Fruit fly (Drosophila melanogaster) whole organism, embryonic: Measurements from ENCODE around the gene CG16984.

ENCODE experiments used
- Awh ChIP-seq: fragments of 200-800 bp; sonication (Bioruptor generic); IDR thresholded peaks from 2 replicates; pipeline ENCODE4, ENCODE4 v1.3.6; 2022; ENCODE audit warnings: missing biosample characterization, missing genetic modification characterization
- BtbVII ChIP-seq: fragments of 200-800 bp; sonication (Bioruptor generic); optimal IDR thresholded peaks from 3 replicates; lab custom pipeline; 2017; ENCODE audit warnings: missing biosample characterization, mild to moderate bottlenecking, missing genetic modification characterization
- CG10431 ChIP-seq: fragments of 200-800 bp; sonication (Bioruptor generic); optimal IDR thresholded peaks from 3 replicates; lab custom pipeline; 2018; ENCODE audit warnings: missing biosample characterization, mild to moderate bottlenecking, missing genetic modification characterization
- CG10543 ChIP-seq: fragments of 200-800 bp; sonication (Bioruptor generic); optimal IDR thresholded peaks from 3 replicates; lab custom pipeline; 2017; ENCODE audit warnings: missing biosample characterization, mild to moderate bottlenecking, missing genetic modification characterization, moderate library complexity
- CG11093 ChIP-seq: fragments of 200-800 bp; sonication (Bioruptor generic); IDR thresholded peaks from 3 replicates; pipeline ENCODE4 v1.3.6; 2022; ENCODE audit warnings: missing biosample characterization, missing genetic modification characterization
- CG12299 ChIP-seq: fragments of 200-800 bp; sonication (Bioruptor generic); optimal IDR thresholded peaks from 2 replicates; lab custom pipeline; 2018; ENCODE audit warnings: missing biosample characterization, mild to moderate bottlenecking, missing genetic modification characterization
- CG12769 ChIP-seq: fragments of 200-800 bp; sonication (Bioruptor generic); optimal IDR thresholded peaks from 2 replicates; lab custom pipeline; 2019; ENCODE audit warnings: missing biosample characterization, mild to moderate bottlenecking, missing genetic modification characterization, moderate library complexity
- CG14965 ChIP-seq: fragments of 200-800 bp; sonication (Bioruptor generic); optimal IDR thresholded peaks from 2 replicates; lab custom pipeline; 2016; ENCODE audit warnings: missing biosample characterization, missing genetic modification characterization, borderline replicate concordance
- CG1647 ChIP-seq: fragments of 200-800 bp; sonication (Bioruptor generic); optimal IDR thresholded peaks from 3 replicates; lab custom pipeline; 2016; ENCODE audit warnings: missing biosample characterization, missing genetic modification characterization
- CG17359 ChIP-seq: fragments of 200-800 bp; sonication (Bioruptor generic); optimal IDR thresholded peaks from 3 replicates; lab custom pipeline; 2018; ENCODE audit warnings: missing biosample characterization, mild to moderate bottlenecking, missing genetic modification characterization, moderate library complexity
- CG18262 ChIP-seq: fragments of 200-800 bp; optimal IDR thresholded peaks from 3 replicates; lab custom pipeline; 2019; ENCODE audit warnings: missing biosample characterization, mild to moderate bottlenecking, missing genetic modification characterization, moderate library complexity
- CG2120 ChIP-seq: fragments of 200-800 bp; sonication (Bioruptor generic); optimal IDR thresholded peaks from 3 replicates; lab custom pipeline; 2016; ENCODE audit warnings: missing biosample characterization, missing genetic modification characterization
- CG31388 ChIP-seq: fragments of 200-800 bp; sonication (Bioruptor generic); optimal IDR thresholded peaks from 2 replicates; lab custom pipeline; 2016; ENCODE audit warnings: missing biosample characterization, missing genetic modification characterization
- CG3163 ChIP-seq: fragments of 200-800 bp; sonication (Bioruptor generic); optimal IDR thresholded peaks from 3 replicates; lab custom pipeline; 2016; ENCODE audit warnings: missing biosample characterization, missing genetic modification characterization
- CG32532 ChIP-seq: fragments of 200-800 bp; sonication (Bioruptor generic); IDR thresholded peaks from 2 replicates; pipeline ENCODE4 v1.3.6; 2022; ENCODE audit warnings: missing biosample characterization, missing genetic modification characterization
- CG3281 ChIP-seq: fragments of 200-800 bp; sonication (Bioruptor generic); optimal IDR thresholded peaks from 3 replicates; lab custom pipeline; 2017; ENCODE audit warnings: missing biosample characterization, mild to moderate bottlenecking, missing genetic modification characterization
- CG3995 ChIP-seq: fragments of 200-800 bp; sonication (Bioruptor generic); optimal IDR thresholded peaks from 3 replicates; lab custom pipeline; 2016; ENCODE audit warnings: missing biosample characterization, missing genetic modification characterization
- CG4617 ChIP-seq: fragments of 200-800 bp; sonication (Bioruptor generic); optimal IDR thresholded peaks from 3 replicates; lab custom pipeline; 2016; ENCODE audit warnings: missing biosample characterization, missing genetic modification characterization, borderline replicate concordance
- CG7357 ChIP-seq: fragments of 200-800 bp; sonication (Bioruptor generic); IDR thresholded peaks from 3 replicates; pipeline ENCODE4 v1.3.6; 2022; ENCODE audit warnings: missing biosample characterization, missing genetic modification characterization
- CG7556 ChIP-seq: fragments of 200-800 bp; sonication (Bioruptor generic); optimal IDR thresholded peaks from 2 replicates; lab custom pipeline; 2017; ENCODE audit warnings: missing biosample characterization, mild to moderate bottlenecking, missing genetic modification characterization
- CG7928 ChIP-seq: fragments of 200-800 bp; sonication (Bioruptor generic); optimal IDR thresholded peaks from 2 replicates; lab custom pipeline; 2017; ENCODE audit warnings: missing biosample characterization, mild to moderate bottlenecking, missing genetic modification characterization
- CG8478 ChIP-seq: fragments of >200 bp; optimal IDR thresholded peaks from 2 replicates; lab custom pipeline; 2018
- CG9437 ChIP-seq: fragments of 200-800 bp; sonication (Bioruptor generic); optimal IDR thresholded peaks from 2 replicates; lab custom pipeline; 2018; ENCODE audit warnings: missing biosample characterization, mild to moderate bottlenecking, missing genetic modification characterization
- Dip3 ChIP-seq: fragments of 200-800 bp; sonication (Bioruptor generic); optimal IDR thresholded peaks from 3 replicates; lab custom pipeline; 2016; ENCODE audit warnings: missing biosample characterization, missing genetic modification characterization
- Doc2 ChIP-seq: fragments of 200-800 bp; sonication (Bioruptor generic); IDR thresholded peaks from 2 replicates; pipeline ENCODE4 v1.3.6; 2022; ENCODE audit warnings: missing biosample characterization, missing genetic modification characterization
- Drgx ChIP-seq: fragments of 200-800 bp; sonication (Bioruptor generic); IDR thresholded peaks from 2 replicates; pipeline ENCODE4 v1.3.6; 2022; ENCODE audit warnings: missing biosample characterization, missing genetic modification characterization
- Elba2 ChIP-seq: fragments of 200-800 bp; sonication (Bioruptor generic); optimal IDR thresholded peaks from 3 replicates; lab custom pipeline; 2016; ENCODE audit warnings: missing biosample characterization, missing genetic modification characterization
- Ets97D ChIP-seq: fragments of 200-800 bp; sonication (Bioruptor generic); optimal IDR thresholded peaks from 3 replicates; lab custom pipeline; 2016; ENCODE audit warnings: missing biosample characterization, missing genetic modification characterization
- HLH54F ChIP-seq: fragments of 200-800 bp; sonication (Bioruptor generic); optimal IDR thresholded peaks from 3 replicates; lab custom pipeline; 2016; ENCODE audit warnings: missing biosample characterization, missing genetic modification characterization
- Hand ChIP-seq: fragments of 200-800 bp; sonication (Bioruptor generic); optimal IDR thresholded peaks from 2 replicates; lab custom pipeline; 2017; ENCODE audit warnings: mild to moderate bottlenecking, missing biosample characterization, missing genetic modification reagents, missing genetic modification characterization
- Rx ChIP-seq: fragments of 200-800 bp; sonication (Bioruptor generic); IDR thresholded peaks from 2 replicates; pipeline ENCODE4 v1.3.6; 2022; ENCODE audit warnings: missing biosample characterization, missing genetic modification characterization
- Six4 ChIP-seq: fragments of 200-800 bp; sonication (Bioruptor generic); optimal IDR thresholded peaks from 2 replicates; lab custom pipeline; 2016; ENCODE audit warnings: missing biosample characterization, missing genetic modification characterization
- Sox102F ChIP-seq: fragments of 200-800 bp; sonication (Bioruptor generic); optimal IDR thresholded peaks from 2 replicates; lab custom pipeline; 2018; ENCODE audit warnings: missing biosample characterization, mild to moderate bottlenecking, missing genetic modification characterization, moderate library complexity
- ash1 ChIP-seq: fragments of 200-800 bp; sonication (Bioruptor generic); optimal IDR thresholded peaks from 2 replicates; lab custom pipeline; 2018; ENCODE audit warnings: missing biosample characterization, mild to moderate bottlenecking, missing genetic modification characterization
- ato ChIP-seq: fragments of 200-800 bp; sonication (Bioruptor generic); IDR thresholded peaks from 2 replicates; pipeline ENCODE4 v1.3.6; 2022; ENCODE audit warnings: missing biosample characterization, missing genetic modification characterization; ENCODE audit not compliant: partially characterized antibody
- cg ChIP-seq: fragments of 200-800 bp; sonication (Bioruptor generic); optimal IDR thresholded peaks from 3 replicates; lab custom pipeline; 2019; ENCODE audit warnings: missing biosample characterization, mild to moderate bottlenecking, missing genetic modification characterization, moderate library complexity
- chinmo ChIP-seq: fragments of 200-800 bp; sonication (Bioruptor generic); IDR thresholded peaks from 4 replicates; pipeline ENCODE4 v1.3.6; 2022; ENCODE audit warnings: missing biosample characterization, missing genetic modification characterization; ENCODE audit not compliant: partially characterized antibody
- eve ChIP-seq, 2 experiments: fragments of >200 bp; optimal IDR thresholded peaks; 2 replicates each; lab custom pipeline; 2017; ENCODE audit warnings: missing biosample characterization in 2 of 2, missing genetic modification characterization in 2 of 2
- exex ChIP-seq: fragments of 200-800 bp; sonication (Bioruptor generic); optimal IDR thresholded peaks from 4 replicates; lab custom pipeline; 2018; ENCODE audit warnings: missing biosample characterization, mild to moderate bottlenecking, missing genetic modification characterization, moderate library complexity
- gem ChIP-seq: fragments of 200-800 bp; sonication (Bioruptor generic); optimal IDR thresholded peaks from 2 replicates; lab custom pipeline; 2019; ENCODE audit warnings: missing biosample characterization, mild to moderate bottlenecking, missing genetic modification characterization, moderate library complexity
- gro ChIP-seq: fragments of 200-800 bp; sonication (Bioruptor generic); optimal IDR thresholded peaks from 2 replicates; lab custom pipeline; 2016; ENCODE audit warnings: missing biosample characterization, missing genetic modification characterization
- gt ChIP-seq: fragments of 200-800 bp; sonication (Bioruptor generic); IDR thresholded peaks from 2 replicates; pipeline ENCODE4 v1.3.6; 2022; ENCODE audit warnings: missing biosample characterization, missing genetic modification characterization
- lilli ChIP-seq: fragments of 200-800 bp; sonication (Bioruptor generic); optimal IDR thresholded peaks from 3 replicates; lab custom pipeline; 2016; ENCODE audit warnings: missing biosample characterization, missing genetic modification characterization
- mam ChIP-seq: fragments of 200-800 bp; sonication (Bioruptor generic); optimal IDR thresholded peaks from 3 replicates; lab custom pipeline; 2016; ENCODE audit warnings: missing biosample characterization, missing genetic modification characterization
- onecut ChIP-seq: fragments of 200-800 bp; sonication (Bioruptor generic); IDR thresholded peaks from 2 replicates; pipeline ENCODE4 v1.3.6; 2022; ENCODE audit warnings: missing biosample characterization, missing genetic modification characterization
- p53 ChIP-seq: fragments of 200-800 bp; sonication (Bioruptor generic); optimal IDR thresholded peaks from 2 replicates; lab custom pipeline; 2016; ENCODE audit warnings: missing biosample characterization, missing genetic modification characterization
- prd ChIP-seq, 3 experiments: fragments of >200 bp in 2 of 3; fragments of 200-800 bp in 1 of 3; sonication (Bioruptor generic) in 1 of 3; optimal IDR thresholded peaks in 2 of 3; IDR thresholded peaks in 1 of 3; 2 replicates in 2 of 3; 3 replicates in 1 of 3; pipeline versions ENCODE4 v1.3.6 to Lab custom; 2017 to 2022; ENCODE audit warnings: missing biosample characterization in 1 of 3, missing genetic modification characterization in 1 of 3
- run ChIP-seq: fragments of 200-800 bp; sonication (Bioruptor generic); optimal IDR thresholded peaks from 3 replicates; lab custom pipeline; 2018; ENCODE audit warnings: missing biosample characterization, mild to moderate bottlenecking, missing genetic modification characterization
- unpg ChIP-seq: fragments of 200-800 bp; sonication (Bioruptor generic); optimal IDR thresholded peaks from 3 replicates; lab custom pipeline; 2018; ENCODE audit warnings: missing biosample characterization, mild to moderate bottlenecking, missing genetic modification characterization, moderate library complexity

The CG16984 gene

DNA sequence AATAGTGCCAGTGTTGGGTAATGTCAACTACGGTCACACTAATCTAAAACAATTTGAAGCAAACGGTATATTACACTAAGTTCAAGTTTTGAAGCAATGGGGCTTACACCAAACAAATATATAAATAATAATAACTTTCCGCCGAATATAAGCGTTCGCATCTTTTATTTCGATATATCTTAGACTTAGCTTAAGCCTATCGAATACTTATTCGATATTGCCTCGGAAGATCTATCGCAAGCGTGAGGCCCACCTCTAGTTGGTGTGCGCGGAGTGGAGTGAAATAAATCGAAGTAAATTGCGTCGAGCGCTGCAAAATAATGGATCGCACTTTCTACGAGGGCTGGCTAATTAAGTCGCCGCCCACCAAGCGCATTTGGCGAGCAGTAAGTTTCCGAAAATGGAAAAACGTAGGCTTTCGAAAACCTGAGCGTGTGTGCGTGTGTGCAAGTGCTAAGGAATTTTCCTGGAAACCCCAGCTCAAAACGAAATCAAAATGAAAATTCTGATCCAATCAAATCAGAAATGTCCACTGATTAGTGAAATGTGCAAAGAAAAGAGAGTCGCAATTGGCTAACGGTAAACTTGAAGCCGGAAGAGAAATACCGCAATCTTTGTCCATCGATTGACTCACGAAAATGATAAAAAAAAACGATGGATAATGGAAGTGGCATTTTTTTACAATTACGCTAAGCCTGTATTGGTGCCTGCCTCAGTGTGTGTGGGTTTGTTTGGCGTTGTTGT lies 6.2 kb upstream of the CG16984 start, which contains the start of gene dos (continued):
- peak; percentile 21 for TF ChIP-seq CG7556 (GFP tag; lab: Kevin White, UChicago)
- TF ChIP-seq CG17359 (tag; lab: Kevin White, UChicago): peak; percentile 22
- TF ChIP-seq Rx (GFP tag; lab: Robert Waterston, UW): no peak
- TF ChIP-seq CG12769: no peak
- TF ChIP-seq exex: peak; percentile 3
- peak; percentile 79 for TF ChIP-seq cg
- no peak for TF ChIP-seq run (tag; lab: Kevin White, UChicago)
- no peak for TF ChIP-seq CG10431 (GFP tag; lab: Kevin White, UChicago)
- no peak for TF ChIP-seq Hand (GFP tag; lab: Kevin White, UChicago)
- peak; percentile 12 for TF ChIP-seq HLH54F
- no peak for TF ChIP-seq CG7357 (GFP tag; lab: Robert Waterston, UW)
- TF ChIP-seq CG12299 (tag; lab: Kevin White, UChicago): peak; percentile 3
- TF ChIP-seq CG4617 (GFP tag; lab: Kevin White, UChicago): peak; percentile 74
- TF ChIP-seq CG3995 (GFP tag; lab: Kevin White, UChicago): peak; percentile 40
- TF ChIP-seq CG31388 (GFP tag; lab: Kevin White, UChicago): no peak
- TF ChIP-seq prd (optimal IDR thresholded peaks at IDR 0.05; lab: Kevin White, UChicago): no peak
- TF ChIP-seq prd (GFP tag; IDR thresholded peaks at IDR 0.05; lab: Robert Waterston, UW): 0 out of 3 replicates have a peak, but pooled peaks have one; percentile 38
- TF ChIP-seq Six4: peak; percentile 5
- no peak for TF ChIP-seq gt
- no peak for TF ChIP-seq CG1647 (GFP tag; lab: Kevin White, UChicago)
- no peak for TF ChIP-seq CG11093
- no peak for TF ChIP-seq eve (GFP tag; optimal IDR thresholded peaks at IDR 0.05; lab: Kevin White, UChicago)
- peak; percentile 82 for TF ChIP-seq Ets97D
- TF ChIP-seq CG3281: peak; percentile 31
- TF ChIP-seq Drgx (GFP tag; lab: Robert Waterston, UW): no peak
- peak; percentile 27; the same call in 1 of the 2 replicates for TF ChIP-seq onecut (GFP tag; lab: Robert Waterston, UW)
- TF ChIP-seq BtbVII (GFP tag; lab: Kevin White, UChicago): no peak
- TF ChIP-seq ato: peak; percentile 71
- no peak for TF ChIP-seq Elba2 (GFP tag; lab: Kevin White, UChicago)
- TF ChIP-seq CG18262: peak; percentile 59
- TF ChIP-seq CG10543 (GFP tag; lab: Kevin White, UChicago): peak; percentile 59
- no peak for TF ChIP-seq p53 (GFP tag; lab: Kevin White, UChicago)
- TF ChIP-seq CG3163 (GFP tag; lab: Kevin White, UChicago): no peak
- TF ChIP-seq mam (GFP tag; lab: Kevin White, UChicago): no peak
- peak; percentile 51 for TF ChIP-seq Dip3
- no peak for TF ChIP-seq Doc2 (GFP tag; lab: Robert Waterston, UW)
- no peak for TF ChIP-seq CG14965 (GFP tag; lab: Kevin White, UChicago)
- peak; percentile 27 for TF ChIP-seq CG7928 (GFP tag; lab: Kevin White, UChicago)
- no peak for TF ChIP-seq chinmo (GFP tag; lab: Robert Waterston, UW)
- peak; percentile 81 for TF ChIP-seq lilli
- TF ChIP-seq ash1 (GFP tag; lab: Kevin White, UChicago): no peak
- TF ChIP-seq CG8478: no peak
- TF ChIP-seq CG32532 (GFP tag; lab: Robert Waterston, UW): peak; percentile 48; the same call in 1 of the 2 replicates
- TF ChIP-seq gro: peak; percentile 19
- no peak for TF ChIP-seq Sox102F (GFP tag; lab: Kevin White, UChicago)
- peak; percentile 70 for TF ChIP-seq CG2120 (GFP tag; lab: Kevin White, UChicago)
- TF ChIP-seq unpg: peak; percentile 23
- TF ChIP-seq gem (tag; lab: Kevin White, UChicago): peak; percentile 55
- TF ChIP-seq CG9437 (GFP tag; lab: Kevin White, UChicago): no peak
- TF ChIP-seq Awh (GFP tag; lab: Robert Waterston, UW): no peak
